Worm (Caenorhabditis elegans): ENCODE results near the gene rde-8.

DNA sequence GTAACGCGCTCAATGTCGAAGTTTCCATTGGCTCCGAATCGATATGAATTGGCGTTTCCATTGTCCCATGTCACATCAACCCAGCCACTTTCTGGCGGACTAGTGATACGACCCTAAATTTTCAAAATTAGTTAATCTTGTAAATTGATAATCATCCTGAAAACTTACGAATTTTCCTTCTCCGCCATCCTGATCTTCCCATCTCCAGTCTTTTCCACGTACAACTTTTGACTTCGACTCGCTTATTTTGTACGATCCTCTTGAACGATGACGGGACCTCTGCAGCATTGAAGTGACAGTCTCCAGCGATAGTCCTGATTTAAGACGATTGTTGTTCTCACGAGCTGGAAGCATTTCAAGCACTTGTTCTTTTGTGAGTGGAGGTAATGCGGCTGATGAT is 36.1 kb upstream of the rde-8 start:
- TF ChIP-seq ztf-29 (GFP tag; IDR thresholded peaks at IDR 0.05) (no peak), ztf-23 (GFP tag; IDR thresholded peaks at IDR 0.05) (no peak)
